Worm (Caenorhabditis elegans): Measurements from ENCODE around the gene F42A9.7.

DNA sequence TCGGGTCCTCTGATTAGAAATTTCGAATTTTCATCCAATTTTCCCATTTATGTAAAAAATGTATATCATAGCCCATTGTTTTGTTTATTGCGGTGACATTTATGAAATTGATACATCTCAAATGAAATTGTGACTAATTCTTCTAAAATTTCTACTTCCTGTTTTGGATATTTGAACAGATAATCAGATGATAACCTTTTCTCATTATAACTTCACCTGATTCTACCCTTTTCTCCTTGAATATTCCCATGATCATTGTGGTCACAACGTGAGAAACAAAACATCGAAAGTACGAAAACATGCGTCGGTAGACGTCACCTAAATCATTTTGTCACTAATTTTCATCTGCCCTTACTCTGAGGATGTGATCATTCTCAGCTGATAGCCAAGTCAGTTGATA lies 13.3 kb upstream of the F42A9.7 start:
- TF ChIP-seq him-1 (tag; optimal IDR thresholded peaks at IDR 0.05) (no peak), W03F9.2 (tag; optimal IDR thresholded peaks at IDR 0.05) (no peak), dao-5 (tag; optimal IDR thresholded peaks at IDR 0.05) (no peak)
